Fruit fly (Drosophila melanogaster) whole organism, embryonic: Measurements from ENCODE around the gene Sytbeta.

ENCODE experiments used
- Abd-B ChIP-seq: fragments of 200-800 bp; sonication (Bioruptor generic); optimal IDR thresholded peaks from 2 replicates; lab custom pipeline; 2018; ENCODE audit warnings: missing biosample characterization, mild to moderate bottlenecking, missing genetic modification characterization, moderate library complexity
- Adf1 ChIP-seq: fragments of 200-800 bp; sonication (Bioruptor generic); IDR thresholded peaks from 2 replicates; pipeline ENCODE4 v1.3.6; 2022; ENCODE audit warnings: missing biosample characterization, missing genetic modification characterization
- CG18619 ChIP-seq: fragments of 200-800 bp; sonication (Bioruptor generic); optimal IDR thresholded peaks from 3 replicates; lab custom pipeline; 2017; ENCODE audit warnings: missing biosample characterization, mild to moderate bottlenecking, missing genetic modification characterization
- Lhr ChIP-seq: fragments of 200-800 bp; sonication (Bioruptor generic); optimal IDR thresholded peaks from 3 replicates; lab custom pipeline; 2017; ENCODE audit warnings: mild to moderate bottlenecking, missing biosample characterization, missing genetic modification reagents, missing genetic modification characterization
- Nf-YA ChIP-seq: fragments of 200-800 bp; sonication (Bioruptor generic); IDR thresholded peaks from 2 replicates; pipeline ENCODE4 v1.3.6; 2022; ENCODE audit warnings: missing biosample characterization, missing genetic modification characterization
- bab2 ChIP-seq: fragments of 200-800 bp; sonication (Bioruptor generic); optimal IDR thresholded peaks from 2 replicates; lab custom pipeline; 2016; ENCODE audit warnings: missing biosample characterization, missing genetic modification characterization
- sisA ChIP-seq: fragments of 200-800 bp; sonication (Bioruptor generic); IDR thresholded peaks from 2 replicates; pipeline ENCODE4 v1.3.6; 2022; ENCODE audit warnings: missing biosample characterization, missing genetic modification characterization

DNA sequence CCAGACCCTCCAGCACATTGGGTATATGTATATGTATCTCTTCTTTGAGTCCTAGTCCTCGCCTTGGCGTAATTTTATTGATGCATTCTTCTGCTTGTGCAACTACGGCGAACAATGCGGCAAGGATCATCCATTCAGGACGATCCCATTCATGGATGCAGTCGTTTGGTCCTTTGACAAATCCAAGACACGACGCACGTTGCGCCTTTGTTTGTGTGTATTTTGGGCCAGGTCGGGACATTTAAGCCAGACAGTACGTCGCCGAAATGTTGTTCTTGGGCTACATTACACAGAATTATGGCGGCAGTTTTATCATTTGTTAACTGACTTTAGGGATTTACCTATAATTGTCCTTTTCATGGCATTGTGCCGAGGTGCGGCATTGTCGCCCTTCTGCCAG is 19.7 kb downstream of the Sytbeta start:
- no peak for TF ChIP-seq bab2 (GFP tag; lab: Kevin White, UChicago)
- no peak for TF ChIP-seq sisA (GFP tag; lab: Robert Waterston, UW)
- no peak for TF ChIP-seq Nf-YA (GFP tag; lab: Robert Waterston, UW)
- no peak for TF ChIP-seq CG18619 (GFP tag; lab: Kevin White, UChicago)
- no peak for TF ChIP-seq Adf1 (GFP tag; lab: Robert Waterston, UW)
- no peak for TF ChIP-seq Abd-B
- TF ChIP-seq Lhr = no peak
